Worm (Caenorhabditis elegans) whole organism, late embryonic: ENCODE results near the gene par-5.
"Not testable (repeated sequence)": the region's sequence is repeated elsewhere in the genome, so short reads cannot be mapped to it uniquely, and the experiment has no call there.

Experiments
- ama-1 ChIP-seq: fragments of 150-350 bp; optimal IDR thresholded peaks from 2 replicates; lab custom pipeline; 2014
- ceh-14 ChIP-seq: sonication (generic microtip); optimal IDR thresholded peaks from 2 replicates; lab custom pipeline; 2016; ENCODE audit warnings: missing genotype, missing genetic modification characterization, missing compliant biosample characterization
- dve-1 ChIP-seq: sonication (generic microtip); optimal IDR thresholded peaks from 2 replicates; lab custom pipeline; 2017; ENCODE audit warnings: antibody characterized with exemption, mild to moderate bottlenecking, missing genetic modification characterization, missing compliant biosample characterization
- elt-4 ChIP-seq: sonication (generic microtip); optimal IDR thresholded peaks from 2 replicates; lab custom pipeline; 2016; ENCODE audit warnings: missing genetic modification characterization, missing compliant biosample characterization
- fkh-10 ChIP-seq: fragments of 150-350 bp; optimal IDR thresholded peaks from 2 replicates; lab custom pipeline; 2014; ENCODE audit warnings: missing biosample characterization, missing genetic modification reagents, missing genetic modification characterization
- hlh-13 ChIP-seq: fragments of 200-800 bp; sonication (Bioruptor generic); optimal IDR thresholded peaks from 2 replicates; lab custom pipeline; 2018; ENCODE audit warnings: mild to moderate bottlenecking, missing genetic modification characterization, missing compliant biosample characterization
- hlh-8 ChIP-seq: sonication (generic microtip); optimal IDR thresholded peaks from 2 replicates; lab custom pipeline; 2016; ENCODE audit warnings: missing genotype, missing genetic modification characterization, missing compliant biosample characterization
- lin-11 ChIP-seq: fragments of 200-800 bp; sonication (Bioruptor generic); optimal IDR thresholded peaks from 2 replicates; lab custom pipeline; 2018; ENCODE audit warnings: mild to moderate bottlenecking, missing genetic modification characterization, missing compliant biosample characterization
- nfya-1 ChIP-seq: sonication (generic microtip); optimal IDR thresholded peaks from 2 replicates; lab custom pipeline; 2017; ENCODE audit warnings: missing genetic modification characterization, mild to moderate bottlenecking, missing compliant biosample characterization, antibody characterized with exemption, moderate library complexity
- pag-3 ChIP-seq: sonication (generic microtip); optimal IDR thresholded peaks from 2 replicates; lab custom pipeline; 2016; ENCODE audit warnings: missing compliant biosample characterization, missing genetic modification characterization, borderline replicate concordance
- ref-2 ChIP-seq: sonication (generic microtip); optimal IDR thresholded peaks from 2 replicates; lab custom pipeline; 2016; ENCODE audit warnings: missing genetic modification characterization, missing compliant biosample characterization
- unc-86 ChIP-seq: sonication (generic microtip); optimal IDR thresholded peaks from 2 replicates; lab custom pipeline; 2016; ENCODE audit warnings: missing genetic modification characterization, missing compliant biosample characterization

DNA sequence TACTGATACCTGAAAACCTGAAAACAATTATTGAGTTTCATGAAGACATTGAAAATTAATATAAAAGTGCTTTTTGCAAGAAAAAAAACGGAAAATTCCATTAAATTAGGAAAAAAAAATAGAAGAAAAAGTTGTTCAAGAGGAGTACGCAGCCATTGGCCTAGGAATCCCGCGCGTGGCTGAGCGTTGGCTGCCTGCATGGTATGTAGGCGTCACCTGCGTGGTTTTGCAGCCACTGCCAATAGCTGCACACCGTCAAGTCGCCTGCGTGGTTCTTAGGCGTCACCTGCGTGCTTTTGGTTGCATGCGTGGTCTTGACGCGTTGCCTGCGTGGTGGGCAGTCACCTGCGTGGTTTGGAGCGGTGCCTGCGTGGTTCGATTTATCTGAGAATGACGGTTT lies 6.3 kb upstream of the par-5 start, which contains the start of gene M117.6:
- TF ChIP-seq unc-86; hlh-8; hlh-13 (GFP tag; lab: Kevin White, UChicago); nfya-1; ama-1 (lab: Kevin White, UChicago); pag-3 (tag; lab: Kevin White, UChicago); dve-1 (tag; lab: Kevin White, UChicago); ref-2 (tag; lab: Kevin White, UChicago); fkh-10; ceh-14 (tag; lab: Kevin White, UChicago); elt-4 (tag; lab: Kevin White, UChicago); lin-11 (tag; lab: Kevin White, UChicago): not testable (repeated sequence)
